Fruit fly (Drosophila melanogaster): Measurements from ENCODE around the gene CG42481.

CG42481 gene

DNA sequence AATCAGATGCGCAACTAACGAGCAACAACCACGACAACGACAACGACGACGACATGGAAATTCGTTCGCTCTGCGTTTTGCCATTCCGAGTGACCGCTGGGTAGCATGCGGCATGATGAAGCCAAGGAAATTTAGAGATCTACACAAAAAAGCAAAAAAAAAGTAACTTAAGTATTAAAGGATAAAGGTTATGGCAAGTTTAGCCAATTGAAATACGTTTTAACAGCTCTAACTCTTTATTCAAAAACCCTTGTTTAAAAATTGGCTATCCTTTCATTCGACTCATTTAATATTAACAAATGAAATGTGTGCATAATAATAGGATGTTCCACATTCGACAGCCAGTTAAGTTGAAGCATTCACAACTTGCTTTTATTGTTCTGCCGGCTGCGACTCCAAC lies 35.0 kb downstream of the CG42481 start:
- TF ChIP-seq pita (GFP tag; optimal IDR thresholded peaks at IDR 0.05) = no peak
- no peak for TF ChIP-seq CG11247 (GFP tag; IDR thresholded peaks at IDR 0.05)
- TF ChIP-seq CG31365 (tag; optimal IDR thresholded peaks at IDR 0.05) = no peak
- TF ChIP-seq Spps (tag; optimal IDR thresholded peaks at IDR 0.05) = no peak
- no peak for TF ChIP-seq CG1024 (GFP tag; IDR thresholded peaks at IDR 0.05)
- 0 out of 3 replicates have a peak, but pooled peaks have one; percentile 22 for TF ChIP-seq ci (GFP tag; IDR thresholded peaks at IDR 0.05)
- no peak for TF ChIP-seq CG4730 (GFP tag; IDR thresholded peaks at IDR 0.05)
- TF ChIP-seq row (GFP tag; IDR thresholded peaks at IDR 0.05) = peak; percentile 50; the same call in 2 of the 3 replicates
- TF ChIP-seq gem (tag; optimal IDR thresholded peaks at IDR 0.05) = peak; percentile 12
- no peak for TF ChIP-seq dati (GFP tag; IDR thresholded peaks at IDR 0.05)
- TF ChIP-seq Oli (tag; optimal IDR thresholded peaks at IDR 0.05) = peak; percentile 1
- peak; percentile 43 for TF ChIP-seq D19B (GFP tag; optimal IDR thresholded peaks at IDR 0.05)

DNA sequence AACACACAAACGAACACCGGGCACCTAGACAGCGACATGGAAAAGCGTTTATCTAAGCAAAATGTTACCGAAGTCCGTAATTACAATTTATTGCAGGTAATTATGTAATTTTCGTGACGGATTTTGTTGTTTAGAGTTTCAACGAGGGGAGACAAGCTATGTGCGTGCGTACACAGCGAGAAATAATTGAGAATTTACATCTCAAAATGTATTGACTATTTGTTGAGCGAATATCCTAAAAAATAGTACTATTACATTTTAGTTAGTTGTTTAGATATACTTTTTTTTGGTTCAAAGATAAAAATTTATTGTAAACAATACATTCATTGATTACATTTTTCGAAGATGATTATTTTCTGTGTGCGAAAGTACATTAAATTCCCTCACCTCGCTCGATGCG lies 36.6 kb downstream of the CG42481 start:
- TF ChIP-seq CG14441 (GFP tag; IDR thresholded peaks at IDR 0.05) (peak; percentile 49; the same call in 1 of the 2 replicates), az2 (GFP tag; optimal IDR thresholded peaks at IDR 0.05) (peak; percentile 53), Oli (tag; optimal IDR thresholded peaks at IDR 0.05) (peak; percentile 43), btn (GFP tag; optimal IDR thresholded peaks at IDR 0.05) (no peak), Med (GFP tag) (peak; percentile 72), ci (GFP tag; IDR thresholded peaks at IDR 0.05) (peak; percentile 57; the same call in 1 of the 3 replicates), Pdp1 (GFP tag; optimal IDR thresholded peaks at IDR 0.05) (peak in 1 of 2 experiments; percentile 53), nerfin-1 (tag; optimal IDR thresholded peaks at IDR 0.05) (peak; percentile 35), CG10959 (GFP tag; IDR thresholded peaks at IDR 0.05) (0 out of 2 replicates have a peak, but pooled peaks have one; percentile 24), bigmax (GFP tag; optimal IDR thresholded peaks at IDR 0.05) (no peak), Sox100B (GFP tag; optimal IDR thresholded peaks at IDR 0.05) (peak; percentile 11), eve (GFP tag; optimal IDR thresholded peaks at IDR 0.05) (peak in 1 of 2 experiments; percentile 77), Drgx (GFP tag; IDR thresholded peaks at IDR 0.05) (peak; percentile 49), CG31441 (GFP tag; IDR thresholded peaks at IDR 0.05) (peak; percentile 60), slbo (GFP tag; IDR thresholded peaks at IDR 0.05) (peak; percentile 37; the same call in 1 of the 2 replicates), sd (tag; optimal IDR thresholded peaks at IDR 0.05) (peak; percentile 4), Myb (GFP tag; optimal IDR thresholded peaks at IDR 0.05) (no peak), CG7556 (GFP tag; optimal IDR thresholded peaks at IDR 0.05) (peak; percentile 10), phol (tag; optimal IDR thresholded peaks at IDR 0.05) (peak; percentile 59), Fer3 (tag; optimal IDR thresholded peaks at IDR 0.05) (peak; percentile 16), sug (tag; optimal IDR thresholded peaks at IDR 0.05) (no peak), tio (GFP tag; optimal IDR thresholded peaks at IDR 0.05) (peak; percentile 41), CG14965 (GFP tag; optimal IDR thresholded peaks at IDR 0.05; ENCODE audit: borderline replicate concordance) (no peak), CG13424 (tag; optimal IDR thresholded peaks at IDR 0.05) (peak; percentile 27), grau (tag; optimal IDR thresholded peaks at IDR 0.05) (peak; percentile 37), CG4424 (GFP tag; optimal IDR thresholded peaks at IDR 0.05) (peak; percentile 40), zf30C (GFP tag; optimal IDR thresholded peaks at IDR 0.05) (peak; percentile 2), trem (tag; optimal IDR thresholded peaks at IDR 0.05) (peak; percentile 14), CG31388 (GFP tag; optimal IDR thresholded peaks at IDR 0.05) (no peak), Aef1 (GFP tag; IDR thresholded peaks at IDR 0.05) (0 out of 3 replicates have a peak, but pooled peaks have one; percentile 12), Sox102F (GFP tag; optimal IDR thresholded peaks at IDR 0.05) (peak; percentile 61), fd96Cb (tag; optimal IDR thresholded peaks at IDR 0.05) (no peak), Hr51 (GFP tag; optimal IDR thresholded peaks at IDR 0.05) (peak in 1 of 2 experiments; percentile 52), bsh (GFP tag; optimal IDR thresholded peaks at IDR 0.05) (peak in 1 of 2 experiments; percentile 36), mam (GFP tag; optimal IDR thresholded peaks at IDR 0.05) (peak; percentile 14), tx (GFP tag; optimal IDR thresholded peaks at IDR 0.05) (no peak), CG2712 (tag; optimal IDR thresholded peaks at IDR 0.05) (peak; percentile 65), CG30403 (GFP tag; optimal IDR thresholded peaks at IDR 0.05) (peak; percentile 21), CG10267 (tag; optimal IDR thresholded peaks at IDR 0.05) (peak; percentile 29)
